Fruit fly (Drosophila melanogaster) whole organism, embryonic: ENCODE results near the gene CG4951.
"Not testable (repeated sequence)": the region's sequence is repeated elsewhere in the genome, so short reads cannot be mapped to it uniquely, and the experiment has no call there.

Experiments
- CG15601 ChIP-seq: fragments of 200-800 bp; sonication (Bioruptor generic); optimal IDR thresholded peaks from 3 replicates; lab custom pipeline; 2019; ENCODE audit warnings: missing biosample characterization, mild to moderate bottlenecking, missing genetic modification characterization, moderate library complexity
- CG7372 ChIP-seq: fragments of 200-800 bp; sonication (Bioruptor generic); IDR thresholded peaks from 2 replicates; pipeline ENCODE4 v1.3.6; 2022; ENCODE audit warnings: missing biosample characterization, missing genetic modification characterization
- Gsc ChIP-seq: fragments of 200-800 bp; sonication (Bioruptor generic); IDR thresholded peaks from 2 replicates; pipeline ENCODE4 v1.3.6; 2022; ENCODE audit warnings: missing biosample characterization, missing genetic modification characterization

- TF ChIP-seq Gsc; CG15601 (tag; lab: Kevin White, UChicago); CG7372 (GFP tag; lab: Robert Waterston, UW): not testable (repeated sequence)
These were observed 6.6 kb upstream of the CG4951 start, which contains the start of gene CG31253 for dm6 chr3R:27960473-27960872.
